Worm (Caenorhabditis elegans) whole organism, young adult: ENCODE measurements around the gene clec-127.

Experiments
- B0035.1 ChIP-seq: sonication (generic microtip); optimal IDR thresholded peaks from 2 replicates; lab custom pipeline; 2016; ENCODE audit warnings: missing genetic modification characterization, mild to moderate bottlenecking, missing compliant biosample characterization, missing genotype, missing genetic modification reagents
- B0336.3 ChIP-seq: fragments of 200-800 bp; sonication (Bioruptor generic); IDR thresholded peaks from 2 replicates; pipeline ENCODE4 v1.3.6; 2022; ENCODE audit warnings: missing genetic modification characterization, missing compliant biosample characterization
- C06A6.2 ChIP-seq: fragments of 200-800 bp; sonication (Bioruptor generic); conservative IDR thresholded peaks from 2 replicates; pipeline ENCODE4 v1.3.6; 2022; ENCODE audit warnings: missing genetic modification characterization, missing compliant biosample characterization
- D2030.7 ChIP-seq: fragments of 200-800 bp; sonication (Bioruptor generic); IDR thresholded peaks from 2 replicates; pipeline ENCODE4 v1.3.6; 2022; ENCODE audit warnings: missing genetic modification reagents, missing genetic modification characterization, missing compliant biosample characterization
- F52B5.7 ChIP-seq: sonication (generic microtip); optimal IDR thresholded peaks from 2 replicates; lab custom pipeline; 2016; ENCODE audit warnings: mild to moderate bottlenecking, missing genetic modification characterization, missing compliant biosample characterization
- K11D2.4 ChIP-seq: fragments of 200-800 bp; sonication (Bioruptor generic); IDR thresholded peaks from 2 replicates; pipeline ENCODE4 v1.3.6; 2022; ENCODE audit warnings: missing genetic modification reagents, missing genetic modification characterization, missing compliant biosample characterization
- Y67H2A.10 ChIP-seq: fragments of 200-800 bp; sonication (Bioruptor generic); conservative IDR thresholded peaks from 2 replicates; pipeline ENCODE4 v1.3.6; 2022; ENCODE audit warnings: missing genetic modification reagents, missing genetic modification characterization, missing compliant biosample characterization
- Y79H2A.3 ChIP-seq: fragments of 200-800 bp; sonication (Bioruptor generic); conservative IDR thresholded peaks from 2 replicates; pipeline ENCODE4 v1.3.6; 2022; ENCODE audit warnings: missing genetic modification reagents, missing genetic modification characterization, missing compliant biosample characterization
- ZK185.1 ChIP-seq: sonication (generic microtip); optimal IDR thresholded peaks from 2 replicates; lab custom pipeline; 2016; ENCODE audit warnings: mild to moderate bottlenecking, missing genetic modification characterization, missing compliant biosample characterization; ENCODE audit not compliant: poor library complexity, severe bottlenecking
- aptf-3 ChIP-seq: fragments of 200-800 bp; sonication (Bioruptor generic); IDR thresholded peaks from 2 replicates; pipeline ENCODE4 v1.3.6; 2022; ENCODE audit warnings: missing genetic modification characterization, missing compliant biosample characterization
- athp-1 ChIP-seq: sonication (generic microtip); optimal IDR thresholded peaks from 2 replicates; lab custom pipeline; 2017; ENCODE audit warnings: mild to moderate bottlenecking, missing genetic modification characterization, missing compliant biosample characterization
- attf-5 ChIP-seq: fragments of 200-800 bp; sonication (Bioruptor generic); optimal IDR thresholded peaks from 2 replicates; lab custom pipeline; 2018; ENCODE audit warnings: mild to moderate bottlenecking, missing genetic modification characterization, missing compliant biosample characterization
- bed-1 ChIP-seq: fragments of 200-800 bp; sonication (Bioruptor generic); IDR thresholded peaks from 2 replicates; pipeline ENCODE4 v1.3.6; 2022; ENCODE audit warnings: missing genetic modification reagents, missing genetic modification characterization, missing compliant biosample characterization
- ccch-3 ChIP-seq: fragments of 200-800 bp; sonication (Bioruptor generic); optimal IDR thresholded peaks from 2 replicates; lab custom pipeline; 2018; ENCODE audit warnings: mild to moderate bottlenecking, missing genetic modification characterization, missing compliant biosample characterization
- ceh-27 ChIP-seq: fragments of 200-800 bp; sonication (Bioruptor generic); optimal IDR thresholded peaks from 2 replicates; lab custom pipeline; 2018; ENCODE audit warnings: mild to moderate bottlenecking, missing genetic modification characterization, moderate library complexity, missing compliant biosample characterization
- chd-7 ChIP-seq: sonication (generic microtip); optimal IDR thresholded peaks from 2 replicates; lab custom pipeline; 2016; ENCODE audit warnings: mild to moderate bottlenecking, missing genetic modification characterization, moderate library complexity, missing compliant biosample characterization
- dpff-1 ChIP-seq: sonication (generic microtip); optimal IDR thresholded peaks from 2 replicates; lab custom pipeline; 2017; ENCODE audit warnings: mild to moderate bottlenecking, missing genetic modification characterization, missing compliant biosample characterization
- hlh-26 ChIP-seq: fragments of 200-800 bp; sonication (Bioruptor generic); conservative IDR thresholded peaks from 2 replicates; pipeline ENCODE4 v1.3.6; 2022; ENCODE audit warnings: missing genetic modification reagents, missing genetic modification characterization, missing compliant biosample characterization
- hmg-20 ChIP-seq: fragments of 200-800 bp; sonication (Bioruptor generic); IDR thresholded peaks from 2 replicates; pipeline ENCODE4 v1.3.6; 2022; ENCODE audit warnings: missing genetic modification reagents, missing genetic modification characterization, missing compliant biosample characterization
- hrde-1 ChIP-seq: sonication (generic microtip); optimal IDR thresholded peaks from 2 replicates; lab custom pipeline; 2016; ENCODE audit warnings: missing genetic modification characterization, mild to moderate bottlenecking, missing compliant biosample characterization, moderate library complexity, missing genotype, missing genetic modification reagents, borderline replicate concordance
- hsf-1 ChIP-seq: fragments of 200-800 bp; sonication (Bioruptor generic); IDR thresholded peaks from 2 replicates; pipeline ENCODE4 v1.3.6; 2022; ENCODE audit warnings: missing genetic modification reagents, missing genetic modification characterization, missing compliant biosample characterization
- let-526 ChIP-seq: fragments of 200-800 bp; sonication (Bioruptor generic); IDR thresholded peaks from 2 replicates; pipeline ENCODE4 v1.3.6; 2022; ENCODE audit warnings: missing genetic modification reagents, missing genetic modification characterization, missing compliant biosample characterization
- lin-26 ChIP-seq: fragments of 200-800 bp; sonication (Bioruptor generic); IDR thresholded peaks from 2 replicates; pipeline ENCODE4 v1.3.6; 2022; ENCODE audit warnings: missing genetic modification reagents, missing genetic modification characterization, missing compliant biosample characterization
- lin-54 ChIP-seq: fragments of 200-800 bp; sonication (Bioruptor generic); optimal IDR thresholded peaks from 2 replicates; lab custom pipeline; 2018; ENCODE audit warnings: mild to moderate bottlenecking, missing genetic modification characterization, missing compliant biosample characterization
- lir-1 ChIP-seq: fragments of 200-800 bp; sonication (Bioruptor generic); conservative IDR thresholded peaks from 2 replicates; pipeline ENCODE4 v1.3.6; 2022; ENCODE audit warnings: missing genetic modification reagents, missing genetic modification characterization, missing compliant biosample characterization
- lsl-1 ChIP-seq: fragments of 200-800 bp; sonication (Bioruptor generic); optimal IDR thresholded peaks from 2 replicates; lab custom pipeline; 2018; ENCODE audit warnings: mild to moderate bottlenecking, missing genetic modification characterization, moderate library complexity, missing compliant biosample characterization
- madf-3 ChIP-seq: fragments of 200-800 bp; sonication (Bioruptor generic); IDR thresholded peaks from 2 replicates; pipeline ENCODE4 v1.3.6; 2022; ENCODE audit warnings: missing genetic modification reagents, missing genetic modification characterization, missing compliant biosample characterization
- madf-6 ChIP-seq: fragments of 200-800 bp; sonication (Bioruptor generic); IDR thresholded peaks from 2 replicates; pipeline ENCODE4 v1.3.6; 2022; ENCODE audit warnings: missing genetic modification reagents, missing genetic modification characterization, missing compliant biosample characterization
- mcd-1 ChIP-seq: fragments of 200-800 bp; sonication (Bioruptor generic); IDR thresholded peaks from 2 replicates; pipeline ENCODE4 v1.3.6; 2022; ENCODE audit warnings: missing genetic modification reagents, missing genetic modification characterization, missing compliant biosample characterization
- mel-28 ChIP-seq: sonication (generic microtip); optimal IDR thresholded peaks from 2 replicates; lab custom pipeline; 2016; ENCODE audit warnings: borderline replicate concordance, mild to moderate bottlenecking, missing genetic modification characterization, missing compliant biosample characterization
- nhr-27 ChIP-seq: fragments of 200-800 bp; sonication (Bioruptor generic); optimal IDR thresholded peaks from 2 replicates; lab custom pipeline; 2018; ENCODE audit warnings: mild to moderate bottlenecking, missing genetic modification characterization, moderate library complexity, missing compliant biosample characterization
- nhr-90 ChIP-seq: sonication (generic microtip); optimal IDR thresholded peaks from 2 replicates; lab custom pipeline; 2016; ENCODE audit warnings: missing genotype, mild to moderate bottlenecking, missing genetic modification characterization, missing compliant biosample characterization
- rcor-1 ChIP-seq: fragments of 200-800 bp; sonication (Bioruptor generic); IDR thresholded peaks from 2 replicates; pipeline ENCODE4 v1.3.6; 2022; ENCODE audit warnings: missing genetic modification reagents, missing genetic modification characterization, missing compliant biosample characterization
- repo-1 ChIP-seq: sonication (generic microtip); optimal IDR thresholded peaks from 2 replicates; lab custom pipeline; 2017; ENCODE audit warnings: mild to moderate bottlenecking, missing genetic modification characterization, missing compliant biosample characterization
- rpc-1 ChIP-seq, 2 experiments: fragments of 150-350 bp in 1 of 2; sonication (generic microtip) in 1 of 2; optimal IDR thresholded peaks; 2 replicates each; lab custom pipeline; 2014 to 2018; ENCODE audit warnings: missing biosample characterization in 1 of 2, missing genetic modification characterization in 1 of 2, missing genetic modification reagents in 1 of 2, missing genotype in 1 of 2
- sdz-38 ChIP-seq: sonication (generic microtip); optimal IDR thresholded peaks from 2 replicates; lab custom pipeline; 2016; ENCODE audit warnings: missing genotype, missing genetic modification characterization, missing compliant biosample characterization
- snpc-1.1 ChIP-seq: sonication (generic microtip); optimal IDR thresholded peaks from 2 replicates; lab custom pipeline; 2017; ENCODE audit warnings: missing genetic modification characterization, mild to moderate bottlenecking, missing compliant biosample characterization, antibody characterized with exemption, moderate library complexity, missing genotype, missing genetic modification reagents; ENCODE audit not compliant: insufficient read depth
- snpc-4 ChIP-seq, 5 experiments: fragments of 150-350 bp in 1 of 5; sonication (generic microtip) in 4 of 5; optimal IDR thresholded peaks; 2 replicates each; lab custom pipeline; 2014 to 2018; ENCODE audit warnings: missing genetic modification characterization in 5 of 5, missing biosample characterization in 3 of 5, antibody characterized with exemption in 2 of 5, mild to moderate bottlenecking in 2 of 5, missing compliant biosample characterization in 2 of 5, missing genotype in 2 of 5, moderate library complexity in 2 of 5, missing genetic modification reagents in 1 of 5
- tbx-9 ChIP-seq: sonication (generic microtip); optimal IDR thresholded peaks from 2 replicates; lab custom pipeline; 2016; ENCODE audit warnings: borderline replicate concordance, missing genetic modification characterization, inconsistent platforms, missing compliant biosample characterization
- unc-130 ChIP-seq: sonication (generic microtip); optimal IDR thresholded peaks from 2 replicates; lab custom pipeline; 2016; ENCODE audit warnings: missing genetic modification reagents, missing genetic modification characterization, missing compliant biosample characterization
- xnd-1 ChIP-seq: sonication (generic microtip); optimal IDR thresholded peaks from 2 replicates; lab custom pipeline; 2016; ENCODE audit warnings: missing genotype, missing genetic modification reagents, missing genetic modification characterization, missing compliant biosample characterization
- ztf-25 ChIP-seq: fragments of 200-800 bp; sonication (Bioruptor generic); IDR thresholded peaks from 2 replicates; pipeline ENCODE4 v1.3.6; 2022; ENCODE audit warnings: missing genetic modification reagents, missing genetic modification characterization, missing compliant biosample characterization
- ztf-26 ChIP-seq: sonication (generic microtip); optimal IDR thresholded peaks from 2 replicates; lab custom pipeline; 2017; ENCODE audit warnings: missing genetic modification characterization, missing compliant biosample characterization

clec-127 gene

DNA sequence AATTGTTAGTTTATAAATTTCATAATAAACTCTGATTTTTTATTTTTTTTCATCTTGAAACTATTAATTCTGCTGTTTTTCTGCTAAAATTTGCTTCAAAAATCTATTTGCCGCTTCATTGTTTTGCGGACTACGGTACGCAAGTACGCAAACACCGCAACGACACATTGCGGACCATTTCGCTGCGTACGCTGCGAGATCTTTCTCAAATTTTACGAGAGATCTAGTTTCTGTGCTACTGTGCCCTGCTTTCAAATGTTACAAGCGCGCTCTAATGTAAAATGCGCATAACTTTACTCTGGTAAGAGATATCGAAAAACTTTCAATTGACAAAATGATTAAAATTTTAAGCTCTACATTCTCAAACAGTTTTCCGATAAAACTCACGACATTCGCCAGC lies 45.5 kb downstream of the clec-127 start (continued):
- TF ChIP-seq C06A6.2 = peak; percentile 81
- peak; percentile 62 for TF ChIP-seq D2030.7
- TF ChIP-seq lin-54 (GFP tag; lab: Kevin White, UChicago) = peak; percentile 54
- peak; percentile 51 for TF ChIP-seq ZK185.1
- TF ChIP-seq Y67H2A.10 (GFP tag; lab: Robert Waterston, UW) = 0 out of 2 replicates have a peak, but pooled peaks have one; percentile 9
- peak; percentile 52; the same call in 1 of the 2 replicates for TF ChIP-seq let-526 (GFP tag; lab: Robert Waterston, UW)
- peak; percentile 90 for TF ChIP-seq K11D2.4

DNA sequence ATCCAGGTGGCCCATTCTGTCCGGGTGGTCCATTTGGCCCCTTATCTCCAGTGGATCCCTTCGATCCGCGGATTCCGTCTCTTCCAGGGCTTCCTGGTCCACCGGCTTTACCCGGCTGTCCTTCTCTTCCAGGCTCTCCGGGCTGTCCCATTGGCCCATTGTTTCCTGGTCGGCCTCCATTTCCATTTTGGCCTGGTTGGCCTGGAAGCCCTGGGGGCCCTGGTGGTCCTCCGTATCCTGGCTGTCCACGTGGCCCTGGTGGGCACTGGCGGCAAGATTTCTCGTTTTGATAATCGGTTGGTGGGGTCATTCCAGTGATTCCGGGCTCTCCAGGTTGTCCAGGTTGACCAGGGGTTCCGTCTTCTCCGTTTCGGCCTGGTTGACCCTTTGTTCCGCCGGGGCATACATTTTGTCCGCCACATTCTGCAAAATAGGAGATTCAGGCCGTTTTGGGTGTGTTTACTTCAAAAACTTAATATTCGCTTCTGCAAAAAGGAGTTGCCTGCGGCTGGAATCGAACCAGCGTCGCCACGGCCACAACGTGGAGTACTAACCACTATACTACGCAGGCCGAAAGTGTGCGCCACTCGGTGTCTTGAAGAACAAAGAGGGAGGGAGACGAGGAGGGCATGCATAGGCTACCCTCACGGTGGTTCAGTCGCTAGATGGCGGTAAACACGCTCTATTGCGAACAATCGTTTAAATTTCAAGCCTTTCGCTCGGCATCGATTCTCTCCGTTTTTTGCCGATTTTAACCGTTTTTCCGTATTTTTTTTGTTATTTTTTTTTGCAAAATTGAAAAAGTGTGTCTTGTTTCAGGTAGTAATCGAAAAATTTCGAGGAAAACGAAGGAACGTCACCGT lies 47.8 kb downstream of the clec-127 start, which contains the start of gene W09G10.9:
W09G10.9 (plus strand) TSS at position 813 of the 863 bp plus-strand sequence.
- TF ChIP-seq ztf-26 (peak; percentile 2), sdz-38 (tag; lab: Kevin White, UChicago) (no peak), snpc-1.1 (tag; lab: Kevin White, UChicago) (peak; percentile 11), Y67H2A.10 (GFP tag; lab: Robert Waterston, UW) (no peak), chd-7 (tag; lab: Kevin White, UChicago) (peak; percentile 14), mel-28 (no peak), F52B5.7 (peak; percentile 28), B0035.1 (tag; lab: Kevin White, UChicago) (peak; percentile 18), unc-130 (GFP tag; lab: Kevin White, UChicago) (no peak), Y79H2A.3 (0 out of 2 replicates have a peak, but pooled peaks have one; percentile 65), athp-1 (peak; percentile 9), lin-26 (GFP tag; lab: Robert Waterston, UW) (peak; percentile 81), xnd-1 (tag; lab: Kevin White, UChicago) (no peak), let-526 (GFP tag; lab: Robert Waterston, UW) (peak; percentile 58; the same call in 1 of the 2 replicates), hmg-20 (GFP tag; lab: Robert Waterston, UW) (peak; percentile 76; the same call in 1 of the 2 replicates), nhr-90 (tag; lab: Kevin White, UChicago) (peak; percentile 44), hrde-1 (tag; lab: Kevin White, UChicago) (peak; percentile 4), hlh-26 (no peak), ceh-27 (GFP tag; lab: Kevin White, UChicago) (peak; percentile 74), hsf-1 (no peak), lsl-1 (GFP tag; lab: Kevin White, UChicago) (peak; percentile 56), snpc-4 (GFP tag; optimal IDR thresholded peaks at IDR 0.05; lab: Kevin White, UChicago) (peak; percentile 1), snpc-4 (tag; optimal IDR thresholded peaks at IDR 0.05; lab: Kevin White, UChicago) (peak in 2 of 4 experiments; percentile 47 to 52), mcd-1 (GFP tag; lab: Robert Waterston, UW) (peak; percentile 96), rcor-1 (GFP tag; lab: Robert Waterston, UW) (peak; percentile 82), bed-1 (GFP tag; lab: Robert Waterston, UW) (no peak), ccch-3 (no peak), madf-3 (GFP tag; lab: Robert Waterston, UW) (no peak), attf-5 (GFP tag; lab: Kevin White, UChicago) (peak; percentile 71), nhr-27 (tag; lab: Kevin White, UChicago) (no peak), dpff-1 (tag; lab: Kevin White, UChicago) (no peak), tbx-9 (tag; lab: Kevin White, UChicago) (no peak), B0336.3 (GFP tag; lab: Robert Waterston, UW) (peak; percentile 49; the same call in 1 of the 2 replicates), ztf-25 (GFP tag; lab: Robert Waterston, UW) (peak; percentile 77; the same call in 1 of the 2 replicates), rpc-1 (optimal IDR thresholded peaks at IDR 0.05; lab: Kevin White, UChicago) (peak; percentile 68), rpc-1 (tag; optimal IDR thresholded peaks at IDR 0.05; lab: Kevin White, UChicago) (peak; percentile 73), lir-1 (GFP tag; lab: Robert Waterston, UW) (peak; percentile 68; the same call in 1 of the 2 replicates), repo-1 (tag; lab: Kevin White, UChicago) (no peak), aptf-3 (GFP tag; lab: Robert Waterston, UW) (no peak), madf-6 (GFP tag; lab: Robert Waterston, UW) (peak; percentile 73)
